Worm (Caenorhabditis elegans) whole organism, mixed stage, embryonic: ENCODE measurements around the gene Y53C12A.7.

Experiments
- bed-3 ChIP-seq: fragments of 200-800 bp; sonication (Bioruptor generic); optimal IDR thresholded peaks from 3 replicates; lab custom pipeline; 2018; ENCODE audit warnings: mild to moderate bottlenecking, missing genetic modification characterization, moderate library complexity, missing compliant biosample characterization
- ces-1 ChIP-seq: fragments of 150-350 bp; optimal IDR thresholded peaks from 2 replicates; lab custom pipeline; 2014; ENCODE audit warnings: missing biosample characterization, missing genetic modification reagents, missing genetic modification characterization
- drap-1 ChIP-seq: fragments of 200-800 bp; sonication (Bioruptor generic); optimal IDR thresholded peaks from 3 replicates; lab custom pipeline; 2018; ENCODE audit warnings: mild to moderate bottlenecking, missing genetic modification characterization, missing compliant biosample characterization
- elt-3 ChIP-seq: fragments of 150-350 bp; optimal IDR thresholded peaks from 2 replicates; lab custom pipeline; 2014; ENCODE audit warnings: missing biosample characterization, missing genetic modification characterization
- lin-13 ChIP-seq: fragments of 150-350 bp; optimal IDR thresholded peaks from 2 replicates; lab custom pipeline; 2014; ENCODE audit warnings: missing biosample characterization, missing genetic modification characterization
- lsy-2 ChIP-seq: fragments of 150-350 bp; optimal IDR thresholded peaks from 2 replicates; lab custom pipeline; 2014; ENCODE audit warnings: missing biosample characterization, missing genetic modification characterization
- nhr-28 ChIP-seq: fragments of 150-350 bp; optimal IDR thresholded peaks from 2 replicates; lab custom pipeline; 2014; ENCODE audit warnings: missing biosample characterization, missing genetic modification characterization

DNA sequence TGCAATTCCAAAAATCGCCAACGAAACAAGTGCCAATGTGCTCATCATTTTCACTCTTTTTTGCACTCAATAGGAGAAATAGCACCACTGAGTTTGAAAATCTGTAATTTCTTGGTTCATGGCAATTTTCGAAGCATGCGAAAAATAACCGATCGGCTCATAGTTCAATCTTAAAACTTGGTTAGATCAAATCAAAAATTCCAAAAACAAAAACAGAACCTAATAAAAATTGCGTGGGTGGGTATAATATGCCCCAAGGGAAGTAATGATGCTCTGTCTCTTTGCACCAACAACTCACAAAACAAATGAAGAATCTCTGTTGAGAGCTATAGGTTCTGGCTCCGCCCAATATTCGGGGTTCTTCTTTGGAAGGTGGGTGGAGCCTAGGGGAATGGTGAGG is 8.5 kb upstream of the Y53C12A.7 start, which contains the start of gene nlp-11:
- no peak for TF ChIP-seq lin-13
- no peak for TF ChIP-seq ces-1
- no peak for TF ChIP-seq nhr-28 (tag; lab: Kevin White, UChicago)
- no peak for TF ChIP-seq bed-3 (GFP tag; lab: Kevin White, UChicago)
- no peak for TF ChIP-seq elt-3 (tag; lab: Kevin White, UChicago)
- TF ChIP-seq drap-1, result no peak
- TF ChIP-seq lsy-2 (tag; lab: Kevin White, UChicago), result no peak
